Fruit fly (Drosophila melanogaster) whole organism, embryonic: Measurements from ENCODE around the gene CG5910.

Experiments
- Bgb ChIP-seq: fragments of 200-800 bp; sonication (Bioruptor generic); IDR thresholded peaks from 2 replicates; pipeline ENCODE4 v1.3.6; 2022; ENCODE audit warnings: missing biosample characterization, missing genetic modification characterization; ENCODE audit not compliant: partially characterized antibody
- CG10321 ChIP-seq: fragments of 200-800 bp; sonication (Bioruptor generic); IDR thresholded peaks from 2 replicates; pipeline ENCODE4 v1.3.6; 2022; ENCODE audit warnings: missing biosample characterization, missing genetic modification characterization
- CG10979 ChIP-seq: fragments of 200-800 bp; sonication (Bioruptor generic); optimal IDR thresholded peaks from 2 replicates; lab custom pipeline; 2018; ENCODE audit warnings: missing biosample characterization, mild to moderate bottlenecking, missing genetic modification characterization, moderate library complexity
- CG11247 ChIP-seq: fragments of 200-800 bp; sonication (Bioruptor generic); IDR thresholded peaks from 2 replicates; pipeline ENCODE4 v1.3.6; 2022; ENCODE audit warnings: missing biosample characterization, missing genetic modification characterization
- CG11398 ChIP-seq: fragments of 200-800 bp; sonication (Bioruptor generic); optimal IDR thresholded peaks from 2 replicates; lab custom pipeline; 2016; ENCODE audit warnings: missing biosample characterization, missing genetic modification characterization
- CG11504 ChIP-seq: fragments of 200-800 bp; sonication (Bioruptor generic); optimal IDR thresholded peaks from 3 replicates; lab custom pipeline; 2019; ENCODE audit warnings: missing biosample characterization, mild to moderate bottlenecking, missing genetic modification characterization, moderate library complexity
- CG11723 ChIP-seq: fragments of 200-800 bp; sonication (Bioruptor generic); optimal IDR thresholded peaks from 2 replicates; lab custom pipeline; 2017; ENCODE audit warnings: missing biosample characterization, mild to moderate bottlenecking, missing genetic modification characterization
- CG12391 ChIP-seq: fragments of 200-800 bp; sonication (Bioruptor generic); optimal IDR thresholded peaks from 3 replicates; lab custom pipeline; 2018; ENCODE audit warnings: missing biosample characterization, mild to moderate bottlenecking, missing genetic modification characterization, moderate library complexity
- CG12659 ChIP-seq: fragments of 200-800 bp; sonication (Bioruptor generic); optimal IDR thresholded peaks from 3 replicates; lab custom pipeline; 2017; ENCODE audit warnings: mild to moderate bottlenecking, missing biosample characterization, missing genetic modification reagents, missing genetic modification characterization
- CG14965 ChIP-seq: fragments of 200-800 bp; sonication (Bioruptor generic); optimal IDR thresholded peaks from 2 replicates; lab custom pipeline; 2016; ENCODE audit warnings: missing biosample characterization, missing genetic modification characterization, borderline replicate concordance
- CG15514 ChIP-seq: fragments of 200-800 bp; sonication (Bioruptor generic); optimal IDR thresholded peaks from 3 replicates; lab custom pipeline; 2017; ENCODE audit warnings: missing biosample characterization, missing genetic modification characterization, mild to moderate bottlenecking, moderate library complexity, missing genetic modification reagents
- CG1603 ChIP-seq: fragments of 200-800 bp; sonication (Bioruptor generic); optimal IDR thresholded peaks from 2 replicates; lab custom pipeline; 2019; ENCODE audit warnings: missing biosample characterization, mild to moderate bottlenecking, missing genetic modification characterization, moderate library complexity
- CG1832 ChIP-seq: fragments of 200-800 bp; sonication (Bioruptor generic); optimal IDR thresholded peaks from 2 replicates; lab custom pipeline; 2017; ENCODE audit warnings: missing biosample characterization, mild to moderate bottlenecking, missing genetic modification characterization, inconsistent platforms
- CG2116 ChIP-seq: fragments of 200-800 bp; sonication (Bioruptor generic); optimal IDR thresholded peaks from 3 replicates; lab custom pipeline; 2018; ENCODE audit warnings: missing biosample characterization, mild to moderate bottlenecking, missing genetic modification characterization
- CG33213 ChIP-seq: fragments of 200-800 bp; sonication (Bioruptor generic); optimal IDR thresholded peaks from 3 replicates; lab custom pipeline; 2016; ENCODE audit warnings: missing biosample characterization, missing genetic modification characterization
- CG3838 ChIP-seq: fragments of 200-800 bp; sonication (Bioruptor generic); optimal IDR thresholded peaks from 3 replicates; lab custom pipeline; 2016; ENCODE audit warnings: missing biosample characterization, missing genetic modification characterization
- CG4820 ChIP-seq: fragments of 200-800 bp; sonication (Bioruptor generic); optimal IDR thresholded peaks from 3 replicates; lab custom pipeline; 2016; ENCODE audit warnings: missing biosample characterization, missing genetic modification characterization
- CG5245 ChIP-seq: fragments of 200-800 bp; sonication (Bioruptor generic); optimal IDR thresholded peaks from 3 replicates; lab custom pipeline; 2016; ENCODE audit warnings: missing biosample characterization, missing genetic modification characterization
- CG6654 ChIP-seq: fragments of 200-800 bp; sonication (Bioruptor generic); optimal IDR thresholded peaks from 2 replicates; lab custom pipeline; 2017; ENCODE audit warnings: missing biosample characterization, mild to moderate bottlenecking, missing genetic modification characterization
- CG8290 ChIP-seq, 3 experiments: fragments of 200-800 bp; sonication (Bioruptor generic); optimal IDR thresholded peaks; 2 replicates each; lab custom pipeline; 2016 to 2019; ENCODE audit warnings: missing biosample characterization in 3 of 3, missing genetic modification characterization in 3 of 3, mild to moderate bottlenecking in 2 of 3, moderate library complexity in 1 of 3
- CG9932 ChIP-seq: fragments of 200-800 bp; sonication (Bioruptor generic); IDR thresholded peaks from 2 replicates; pipeline ENCODE4 v1.3.6; 2022; ENCODE audit warnings: missing biosample characterization, missing genetic modification characterization
- CkIIα-i1 ChIP-seq: fragments of 200-800 bp; sonication (Bioruptor generic); IDR thresholded peaks from 2 replicates; pipeline ENCODE4 v1.3.6; 2022; ENCODE audit warnings: missing biosample characterization, missing genetic modification characterization
- Dll ChIP-seq: fragments of 200-800 bp; sonication (Bioruptor generic); IDR thresholded peaks from 4 replicates; pipeline ENCODE4 v1.3.6; 2022; ENCODE audit warnings: missing biosample characterization, missing genetic modification characterization; ENCODE audit not compliant: partially characterized antibody
- E2f2 ChIP-seq: fragments of 200-800 bp; sonication (Bioruptor generic); IDR thresholded peaks from 2 replicates; pipeline ENCODE4 v1.3.6; 2022; ENCODE audit warnings: missing biosample characterization, missing genetic modification characterization
- Gug ChIP-seq: fragments of 200-800 bp; sonication (Bioruptor generic); IDR thresholded peaks from 4 replicates; pipeline ENCODE4 v1.3.6; 2022; ENCODE audit warnings: missing biosample characterization, missing genetic modification characterization
- HLH4C ChIP-seq: fragments of 200-800 bp; sonication (Bioruptor generic); IDR thresholded peaks from 3 replicates; pipeline ENCODE4 v1.3.6; 2022; ENCODE audit warnings: missing biosample characterization, missing genetic modification characterization; ENCODE audit not compliant: partially characterized antibody
- Neu2 ChIP-seq: fragments of 200-800 bp; sonication (Bioruptor generic); optimal IDR thresholded peaks from 3 replicates; lab custom pipeline; 2016; ENCODE audit warnings: missing biosample characterization, missing genetic modification characterization, borderline replicate concordance
- Oaz ChIP-seq: fragments of 200-800 bp; sonication (Bioruptor generic); IDR thresholded peaks from 2 replicates; pipeline ENCODE4 v1.3.6; 2022; ENCODE audit warnings: missing biosample characterization, missing genetic modification characterization
- Sry-δ ChIP-seq: fragments of 200-800 bp; sonication (Bioruptor generic); optimal IDR thresholded peaks from 2 replicates; lab custom pipeline; 2016; ENCODE audit warnings: missing biosample characterization, missing genetic modification characterization
- Xrp1 ChIP-seq: fragments of 200-800 bp; sonication (Bioruptor generic); IDR thresholded peaks from 2 replicates; pipeline ENCODE4 v1.3.6; 2022; ENCODE audit warnings: missing biosample characterization, missing genetic modification characterization
- ato ChIP-seq: fragments of 200-800 bp; sonication (Bioruptor generic); IDR thresholded peaks from 2 replicates; pipeline ENCODE4 v1.3.6; 2022; ENCODE audit warnings: missing biosample characterization, missing genetic modification characterization; ENCODE audit not compliant: partially characterized antibody
- bbx ChIP-seq: fragments of 200-800 bp; sonication (Bioruptor generic); IDR thresholded peaks from 2 replicates; pipeline ENCODE4 v1.3.6; 2022; ENCODE audit warnings: missing biosample characterization, missing genetic modification characterization; ENCODE audit not compliant: partially characterized antibody
- bigmax ChIP-seq: fragments of 200-800 bp; sonication (Bioruptor generic); optimal IDR thresholded peaks from 2 replicates; lab custom pipeline; 2018; ENCODE audit warnings: missing biosample characterization, mild to moderate bottlenecking, missing genetic modification characterization
- danr ChIP-seq: fragments of 200-800 bp; sonication (Bioruptor generic); IDR thresholded peaks from 2 replicates; pipeline ENCODE4 v1.3.6; 2022; ENCODE audit warnings: missing biosample characterization, missing genetic modification characterization
- knrl ChIP-seq: fragments of 200-800 bp; sonication (Bioruptor generic); IDR thresholded peaks from 3 replicates; pipeline ENCODE4 v1.3.6; 2022; ENCODE audit warnings: missing biosample characterization, missing genetic modification characterization; ENCODE audit not compliant: partially characterized antibody
- lbe ChIP-seq: fragments of 200-800 bp; sonication (Bioruptor generic); optimal IDR thresholded peaks from 2 replicates; lab custom pipeline; 2016; ENCODE audit warnings: missing biosample characterization, mild to moderate bottlenecking, missing genetic modification characterization
- mirr ChIP-seq: fragments of 200-800 bp; sonication (Bioruptor generic); optimal IDR thresholded peaks from 3 replicates; lab custom pipeline; 2018; ENCODE audit warnings: missing biosample characterization, mild to moderate bottlenecking, missing genetic modification characterization
- pfk ChIP-seq: fragments of 200-800 bp; sonication (Bioruptor generic); optimal IDR thresholded peaks from 2 replicates; lab custom pipeline; 2018; ENCODE audit warnings: missing biosample characterization, mild to moderate bottlenecking, missing genetic modification characterization, moderate library complexity
- pita ChIP-seq: fragments of 200-800 bp; sonication (Bioruptor generic); optimal IDR thresholded peaks from 2 replicates; lab custom pipeline; 2017; ENCODE audit warnings: missing biosample characterization, mild to moderate bottlenecking, missing genetic modification characterization
- pzg ChIP-seq: fragments of 200-800 bp; sonication (Bioruptor generic); optimal IDR thresholded peaks from 3 replicates; lab custom pipeline; 2018; ENCODE audit warnings: missing biosample characterization, mild to moderate bottlenecking, missing genetic modification characterization, moderate library complexity
- repo ChIP-seq: fragments of 200-800 bp; sonication (Bioruptor generic); optimal IDR thresholded peaks from 2 replicates; lab custom pipeline; 2016; ENCODE audit warnings: missing biosample characterization, missing genetic modification characterization
- run ChIP-seq: fragments of 200-800 bp; sonication (Bioruptor generic); optimal IDR thresholded peaks from 3 replicates; lab custom pipeline; 2018; ENCODE audit warnings: missing biosample characterization, mild to moderate bottlenecking, missing genetic modification characterization
- stwl ChIP-seq: fragments of 200-800 bp; sonication (Bioruptor generic); optimal IDR thresholded peaks from 3 replicates; lab custom pipeline; 2018; ENCODE audit warnings: missing biosample characterization, mild to moderate bottlenecking, missing genetic modification characterization, moderate library complexity
- tll ChIP-seq, 2 experiments: fragments of 200-800 bp in 1 of 2; fragments of >200 bp in 1 of 2; sonication (Bioruptor generic) in 1 of 2; optimal IDR thresholded peaks; 2 replicates each; lab custom pipeline; 2017 to 2019; ENCODE audit warnings: missing biosample characterization in 2 of 2, missing genetic modification characterization in 2 of 2, mild to moderate bottlenecking in 1 of 2, moderate library complexity in 1 of 2
- trem ChIP-seq: fragments of 200-800 bp; optimal IDR thresholded peaks from 3 replicates; lab custom pipeline; 2019; ENCODE audit warnings: missing biosample characterization, mild to moderate bottlenecking, missing genetic modification characterization, moderate library complexity
- unc-4 ChIP-seq: fragments of 200-800 bp; sonication (Bioruptor generic); IDR thresholded peaks from 2 replicates; pipeline ENCODE4 v1.3.6; 2022; ENCODE audit warnings: missing biosample characterization, missing genetic modification characterization; ENCODE audit not compliant: partially characterized antibody
- vnd ChIP-seq: fragments of 200-800 bp; sonication (Bioruptor generic); IDR thresholded peaks from 3 replicates; pipeline ENCODE4 v1.3.6; 2022; ENCODE audit warnings: missing biosample characterization, missing genetic modification characterization; ENCODE audit not compliant: partially characterized antibody

Gene CG5910

DNA sequence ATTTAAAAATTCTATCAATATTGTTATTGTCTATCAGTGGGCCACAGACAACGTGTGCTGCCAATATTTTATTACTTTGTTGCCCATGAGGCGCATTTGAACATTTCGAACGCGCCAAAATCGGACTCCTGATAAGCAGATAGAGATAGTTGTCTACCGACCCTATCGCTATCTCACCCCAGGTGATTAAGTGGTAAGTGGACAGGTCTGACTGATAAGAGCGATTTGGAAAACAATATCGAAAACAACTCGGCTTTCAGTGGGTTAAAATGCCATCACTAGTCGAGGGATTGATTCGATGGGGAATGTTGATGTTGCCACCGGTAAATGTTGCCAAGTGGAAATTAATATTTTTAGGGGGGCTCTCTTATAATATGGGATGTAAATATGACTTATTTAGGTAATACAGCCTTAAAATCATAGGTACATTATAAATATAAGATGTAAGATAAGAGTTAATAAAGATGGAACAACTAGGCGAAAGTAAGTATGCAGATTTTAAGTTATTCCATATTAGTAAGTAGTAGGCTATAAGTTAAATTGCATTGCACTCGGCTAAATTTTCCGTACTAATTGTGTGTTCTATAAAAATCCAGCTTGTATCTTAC lies 49.4 kb downstream of the CG5910 start, which contains the start of gene ND-39 (continued):
- TF ChIP-seq Sry-δ (GFP tag; lab: Kevin White, UChicago) (peak; percentile 84), CG8290 (GFP tag; optimal IDR thresholded peaks at IDR 0.05; lab: Kevin White, UChicago) (no peak), CG8290 (tag; optimal IDR thresholded peaks at IDR 0.05; lab: Kevin White, UChicago) (peak in 1 of 2 experiments; percentile 29), CG14965 (GFP tag; lab: Kevin White, UChicago) (no peak), CG15514 (GFP tag; lab: Kevin White, UChicago) (peak; percentile 16), Gug (no peak), lbe (GFP tag; lab: Kevin White, UChicago) (no peak), CG4820 (no peak), E2f2 (GFP tag; lab: Robert Waterston, UW) (peak; percentile 63), bigmax (no peak), repo (no peak), pzg (GFP tag; lab: Kevin White, UChicago) (peak; percentile 53), Dll (GFP tag; lab: Robert Waterston, UW) (0 out of 4 replicates have a peak, but pooled peaks have one; percentile 10), pfk (no peak), CG11398 (no peak), CG33213 (GFP tag; lab: Kevin White, UChicago) (no peak), CG3838 (GFP tag; lab: Kevin White, UChicago) (no peak), CG1832 (GFP tag; lab: Kevin White, UChicago) (peak; percentile 23), CG2116 (GFP tag; lab: Kevin White, UChicago) (peak; percentile 93), CG10321 (GFP tag; lab: Robert Waterston, UW) (peak; percentile 82), mirr (GFP tag; lab: Kevin White, UChicago) (peak; percentile 31), trem (tag; lab: Kevin White, UChicago) (peak; percentile 94), unc-4 (GFP tag; lab: Robert Waterston, UW) (peak; percentile 35; the same call in 1 of the 2 replicates), CG1603 (peak; percentile 1), HLH4C (GFP tag; lab: Robert Waterston, UW) (no peak), ato (GFP tag; lab: Robert Waterston, UW) (no peak), bbx (peak; percentile 36; the same call in 1 of the 2 replicates), Xrp1 (GFP tag; lab: Robert Waterston, UW) (no peak), CG10979 (tag; lab: Kevin White, UChicago) (no peak), Bgb (GFP tag; lab: Robert Waterston, UW) (0 out of 2 replicates have a peak, but pooled peaks have one; percentile 12), CG5245 (GFP tag; lab: Kevin White, UChicago) (no peak), Oaz (GFP tag; lab: Robert Waterston, UW) (no peak), pita (GFP tag; lab: Kevin White, UChicago) (no peak), CG11247 (GFP tag; lab: Robert Waterston, UW) (no peak), CG11723 (no peak), CG12659 (GFP tag; lab: Kevin White, UChicago) (peak; percentile 5), CG11504 (peak; percentile 100), CG9932 (GFP tag; lab: Robert Waterston, UW) (no peak), Neu2 (GFP tag; lab: Kevin White, UChicago) (peak; percentile 75), vnd (GFP tag; lab: Robert Waterston, UW) (peak; percentile 29; the same call in 1 of the 3 replicates), CG12391 (no peak), danr (GFP tag; lab: Robert Waterston, UW) (no peak), knrl (GFP tag; lab: Robert Waterston, UW) (peak; percentile 10; the same call in 1 of the 3 replicates), tll (GFP tag; optimal IDR thresholded peaks at IDR 0.05; lab: Kevin White, UChicago) (no peak), CG6654 (GFP tag; lab: Kevin White, UChicago) (no peak), stwl (tag; lab: Kevin White, UChicago) (peak; percentile 49), run (tag; lab: Kevin White, UChicago) (no peak), CkIIα-i1 (no peak)
